Worm (Caenorhabditis elegans): ENCODE data around the gene scav-4.

DNA sequence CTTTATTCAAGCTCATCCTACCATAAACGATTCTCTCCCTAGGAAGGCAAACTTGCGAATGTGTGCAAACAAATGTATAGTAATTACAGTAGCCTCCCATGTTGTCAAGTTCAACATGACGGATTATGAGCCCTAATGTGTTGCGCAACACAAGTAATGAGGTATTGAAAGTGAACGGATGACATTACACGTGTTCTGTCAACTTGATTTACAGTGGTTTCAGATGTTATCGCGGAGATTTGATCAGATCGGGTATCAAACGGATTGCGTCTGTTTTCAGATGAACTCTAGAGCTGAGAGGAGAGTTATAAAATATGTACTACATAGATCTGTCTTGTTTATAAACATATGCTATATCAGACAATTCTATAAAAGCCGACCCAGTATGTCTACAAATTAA, 20.7 kb downstream of the scav-4 start:
- no peak for TF ChIP-seq W03F9.2 (tag; optimal IDR thresholded peaks at IDR 0.05)
- TF ChIP-seq him-1 (tag; optimal IDR thresholded peaks at IDR 0.05): no peak

Data from whole organism, L4/young adult.